Worm (Caenorhabditis elegans) whole organism, L1 larva: Measurements from ENCODE around the gene unc-39.
A peak's percentile ranks its signal among the peaks of the same experiment; 100 is the strongest.

ENCODE experiments used
- C04F5.9 ChIP-seq: sonication (generic microtip); optimal IDR thresholded peaks from 2 replicates; lab custom pipeline; 2016; ENCODE audit warnings: missing genetic modification characterization, missing compliant biosample characterization
- C16A3.4 ChIP-seq: fragments of 150-350 bp; optimal IDR thresholded peaks from 2 replicates; lab custom pipeline; 2014; ENCODE audit warnings: missing biosample characterization, missing genetic modification characterization
- C34B4.2 ChIP-seq: sonication (generic microtip); optimal IDR thresholded peaks from 2 replicates; lab custom pipeline; 2017; ENCODE audit warnings: mild to moderate bottlenecking, missing genetic modification characterization, missing compliant biosample characterization
- F16B12.6 ChIP-seq: fragments of 150-350 bp; optimal IDR thresholded peaks from 2 replicates; lab custom pipeline; 2014; ENCODE audit warnings: missing biosample characterization, missing genetic modification characterization
- alr-1 ChIP-seq: fragments of 200-800 bp; sonication (Bioruptor generic); optimal IDR thresholded peaks from 2 replicates; lab custom pipeline; 2018; ENCODE audit warnings: borderline replicate concordance, mild to moderate bottlenecking, missing genetic modification characterization, missing compliant biosample characterization
- aly-2 ChIP-seq: fragments of 150-350 bp; optimal IDR thresholded peaks from 2 replicates; lab custom pipeline; 2014; ENCODE audit warnings: missing biosample characterization, missing genetic modification characterization
- ama-1 ChIP-seq: fragments of 150-350 bp; optimal IDR thresholded peaks from 2 replicates; lab custom pipeline; 2014
- blmp-1 ChIP-seq: fragments of 150-350 bp; optimal IDR thresholded peaks from 2 replicates; lab custom pipeline; 2014; ENCODE audit warnings: missing biosample characterization, missing genetic modification characterization
- ceh-88 ChIP-seq: fragments of 200-800 bp; sonication (Bioruptor generic); IDR thresholded peaks from 2 replicates; pipeline ENCODE4 v1.3.6; 2022; ENCODE audit warnings: missing genetic modification characterization, missing compliant biosample characterization
- ceh-90 ChIP-seq: sonication (generic microtip); optimal IDR thresholded peaks from 2 replicates; lab custom pipeline; 2016; ENCODE audit warnings: missing genetic modification characterization, missing compliant biosample characterization
- ces-1 ChIP-seq: fragments of 150-350 bp; optimal IDR thresholded peaks from 2 replicates; lab custom pipeline; 2014; ENCODE audit warnings: missing biosample characterization, missing genetic modification reagents, missing genetic modification characterization
- dpl-1 ChIP-seq, 3 experiments: fragments of 150-350 bp in 2 of 3; sonication (generic microtip) in 1 of 3; optimal IDR thresholded peaks; 2 replicates each; lab custom pipeline; 2014 to 2017; ENCODE audit warnings: missing biosample characterization in 3 of 3, missing genetic modification characterization in 3 of 3, missing genetic modification reagents in 3 of 3
- dsc-1 ChIP-seq: sonication (generic microtip); optimal IDR thresholded peaks from 2 replicates; lab custom pipeline; 2016; ENCODE audit warnings: mild to moderate bottlenecking, missing genetic modification characterization, missing compliant biosample characterization
- efl-1 ChIP-seq, 4 experiments: fragments of 150-350 bp; optimal IDR thresholded peaks in 3 of 4; peaks in 1 of 4; 1 replicate in 1 of 4; 2 replicates in 3 of 4; lab custom pipeline; 2014; ENCODE audit warnings: missing biosample characterization in 2 of 4, missing genetic modification characterization in 2 of 4, missing genetic modification reagents in 2 of 4
- efl-3 ChIP-seq: fragments of 200-800 bp; sonication (Bioruptor generic); optimal IDR thresholded peaks from 2 replicates; lab custom pipeline; 2018; ENCODE audit warnings: mild to moderate bottlenecking, missing genetic modification characterization, missing compliant biosample characterization
- egl-13 ChIP-seq: sonication (generic microtip); optimal IDR thresholded peaks from 2 replicates; lab custom pipeline; 2016; ENCODE audit warnings: missing genotype, missing genetic modification reagents, missing genetic modification characterization, missing compliant biosample characterization
- egl-27 ChIP-seq, 2 experiments: fragments of 150-350 bp in 1 of 2; sonication (generic microtip); optimal IDR thresholded peaks; 3 replicates each; lab custom pipeline; 2017 to 2018; ENCODE audit warnings: missing biosample characterization in 2 of 2, missing genetic modification characterization in 2 of 2, missing genetic modification reagents in 2 of 2
- elt-2 ChIP-seq: sonication (generic microtip); optimal IDR thresholded peaks from 2 replicates; lab custom pipeline; 2016; ENCODE audit warnings: missing genetic modification characterization, mild to moderate bottlenecking, inconsistent platforms, missing compliant biosample characterization, missing genetic modification reagents
- elt-3 ChIP-seq, 6 experiments: fragments of 150-350 bp in 1 of 6; sonication (generic microtip); optimal IDR thresholded peaks; 2 replicates each; lab custom pipeline; 2017 to 2018; ENCODE audit warnings: missing biosample characterization in 6 of 6, missing genetic modification characterization in 6 of 6, inconsistent platforms in 1 of 6
- ets-5 ChIP-seq: fragments of 200-800 bp; sonication (Bioruptor generic); IDR thresholded peaks from 2 replicates; pipeline ENCODE4 v1.3.6; 2022; ENCODE audit warnings: missing genetic modification characterization, missing compliant biosample characterization
- grh-1 ChIP-seq: fragments of 200-800 bp; sonication (Bioruptor generic); IDR thresholded peaks from 2 replicates; pipeline ENCODE4 v1.3.6; 2022; ENCODE audit warnings: missing genetic modification reagents, missing genetic modification characterization, missing compliant biosample characterization
- hlh-17 ChIP-seq: fragments of 200-800 bp; sonication (Bioruptor generic); optimal IDR thresholded peaks from 2 replicates; lab custom pipeline; 2018; ENCODE audit warnings: missing genetic modification characterization, mild to moderate bottlenecking, missing compliant biosample characterization, moderate library complexity, borderline replicate concordance
- hlh-4 ChIP-seq: sonication (generic microtip); optimal IDR thresholded peaks from 2 replicates; lab custom pipeline; 2016; ENCODE audit warnings: mild to moderate bottlenecking, missing genetic modification characterization, missing compliant biosample characterization
- hpl-2 ChIP-seq: fragments of 150-350 bp; optimal IDR thresholded peaks from 2 replicates; lab custom pipeline; 2014; ENCODE audit warnings: missing biosample characterization, missing genetic modification reagents, missing genetic modification characterization
- jun-1 ChIP-seq: fragments of 150-350 bp; optimal IDR thresholded peaks from 2 replicates; lab custom pipeline; 2014; ENCODE audit warnings: missing biosample characterization, missing genetic modification reagents, missing genetic modification characterization
- lin-35 ChIP-seq, 2 experiments: fragments of 150-350 bp; optimal IDR thresholded peaks; 2 replicates each; lab custom pipeline; 2014; ENCODE audit warnings: missing biosample characterization in 2 of 2, missing genetic modification characterization in 2 of 2, missing genetic modification reagents in 2 of 2
- lin-39 ChIP-seq: fragments of 150-350 bp; optimal IDR thresholded peaks from 2 replicates; lab custom pipeline; 2014; ENCODE audit warnings: missing biosample characterization, missing genetic modification reagents, missing genetic modification characterization
- mdl-1 ChIP-seq, 2 experiments: fragments of 150-350 bp; optimal IDR thresholded peaks; 2 replicates each; lab custom pipeline; 2014 to 2017; ENCODE audit warnings: missing biosample characterization in 2 of 2, missing genetic modification characterization in 2 of 2, inconsistent platforms in 1 of 2
- mef-2 ChIP-seq: fragments of 150-350 bp; optimal IDR thresholded peaks from 2 replicates; lab custom pipeline; 2014; ENCODE audit warnings: missing biosample characterization, missing genetic modification characterization
- nhr-11 ChIP-seq: fragments of 150-350 bp; optimal IDR thresholded peaks from 2 replicates; lab custom pipeline; 2014; ENCODE audit warnings: missing biosample characterization, missing genetic modification characterization
- nhr-237 ChIP-seq: fragments of 150-350 bp; optimal IDR thresholded peaks from 2 replicates; lab custom pipeline; 2014; ENCODE audit warnings: missing biosample characterization, missing genetic modification characterization
- nhr-47 ChIP-seq: sonication (generic microtip); optimal IDR thresholded peaks from 2 replicates; lab custom pipeline; 2016; ENCODE audit warnings: mild to moderate bottlenecking, missing genetic modification characterization, moderate library complexity, missing compliant biosample characterization
- nhr-71 ChIP-seq: sonication (generic microtip); optimal IDR thresholded peaks from 2 replicates; lab custom pipeline; 2016; ENCODE audit warnings: mild to moderate bottlenecking, missing genetic modification characterization, moderate library complexity, missing compliant biosample characterization
- nhr-90 ChIP-seq: sonication (generic microtip); optimal IDR thresholded peaks from 2 replicates; lab custom pipeline; 2016; ENCODE audit warnings: mild to moderate bottlenecking, missing genetic modification characterization, missing compliant biosample characterization; ENCODE audit not compliant: poor library complexity
- pag-3 ChIP-seq: sonication (generic microtip); optimal IDR thresholded peaks from 2 replicates; lab custom pipeline; 2017; ENCODE audit warnings: missing genetic modification characterization, mild to moderate bottlenecking, missing compliant biosample characterization, antibody characterized with exemption, borderline replicate concordance; ENCODE audit not compliant: insufficient read depth
- pax-3 ChIP-seq: fragments of 200-800 bp; sonication (Bioruptor generic); optimal IDR thresholded peaks from 2 replicates; lab custom pipeline; 2018; ENCODE audit warnings: mild to moderate bottlenecking, missing genetic modification characterization, moderate library complexity, missing compliant biosample characterization
- pqm-1 ChIP-seq: sonication (generic microtip); optimal IDR thresholded peaks from 3 replicates; lab custom pipeline; 2017; ENCODE audit warnings: missing biosample characterization, missing genetic modification characterization
- rnt-1 ChIP-seq: sonication (generic microtip); optimal IDR thresholded peaks from 2 replicates; lab custom pipeline; 2016; ENCODE audit warnings: mild to moderate bottlenecking, missing genetic modification characterization, moderate library complexity, missing compliant biosample characterization
- snu-23 ChIP-seq: sonication (generic microtip); optimal IDR thresholded peaks from 2 replicates; lab custom pipeline; 2016; ENCODE audit warnings: missing genetic modification characterization, missing compliant biosample characterization
- sptf-1 ChIP-seq: fragments of 150-350 bp; optimal IDR thresholded peaks from 2 replicates; lab custom pipeline; 2014; ENCODE audit warnings: missing biosample characterization, missing genetic modification characterization
- sup-37 ChIP-seq: fragments of 200-800 bp; sonication (Bioruptor generic); optimal IDR thresholded peaks from 2 replicates; lab custom pipeline; 2018; ENCODE audit warnings: mild to moderate bottlenecking, missing genetic modification characterization, missing compliant biosample characterization
- unc-130 ChIP-seq: fragments of 150-350 bp; optimal IDR thresholded peaks from 2 replicates; lab custom pipeline; 2017; ENCODE audit warnings: missing biosample characterization, missing genetic modification characterization, inconsistent platforms
- unc-30 ChIP-seq: sonication (generic microtip); optimal IDR thresholded peaks from 2 replicates; lab custom pipeline; 2017; ENCODE audit warnings: missing biosample characterization, missing genetic modification characterization
- unc-62 ChIP-seq: fragments of 150-350 bp; optimal IDR thresholded peaks from 2 replicates; lab custom pipeline; 2014; ENCODE audit warnings: missing biosample characterization, missing genetic modification reagents, missing genetic modification characterization
- unc-86 ChIP-seq: sonication (generic microtip); optimal IDR thresholded peaks from 2 replicates; lab custom pipeline; 2016; ENCODE audit warnings: missing genetic modification characterization, missing compliant biosample characterization
- unc-98 ChIP-seq: fragments of 200-800 bp; sonication (Bioruptor generic); IDR thresholded peaks from 2 replicates; pipeline ENCODE4 v1.3.6; 2022; ENCODE audit warnings: missing genetic modification characterization, missing compliant biosample characterization
- xbp-1 ChIP-seq: sonication (generic microtip); optimal IDR thresholded peaks from 2 replicates; lab custom pipeline; 2016; ENCODE audit warnings: missing genetic modification characterization, missing compliant biosample characterization
- zip-4 ChIP-seq: fragments of 200-800 bp; sonication (Bioruptor generic); optimal IDR thresholded peaks from 2 replicates; lab custom pipeline; 2018; ENCODE audit warnings: mild to moderate bottlenecking, missing genetic modification characterization, moderate library complexity, missing compliant biosample characterization
- ztf-11 ChIP-seq, 2 experiments: sonication (generic microtip); optimal IDR thresholded peaks; 2 replicates each; lab custom pipeline; 2016 to 2017; ENCODE audit warnings: missing genetic modification characterization in 2 of 2, missing biosample characterization in 1 of 2, missing compliant biosample characterization in 1 of 2
- ztf-4 ChIP-seq: fragments of 150-350 bp; optimal IDR thresholded peaks from 2 replicates; lab custom pipeline; 2014; ENCODE audit warnings: missing biosample characterization, missing genetic modification characterization

The unc-39 gene

DNA sequence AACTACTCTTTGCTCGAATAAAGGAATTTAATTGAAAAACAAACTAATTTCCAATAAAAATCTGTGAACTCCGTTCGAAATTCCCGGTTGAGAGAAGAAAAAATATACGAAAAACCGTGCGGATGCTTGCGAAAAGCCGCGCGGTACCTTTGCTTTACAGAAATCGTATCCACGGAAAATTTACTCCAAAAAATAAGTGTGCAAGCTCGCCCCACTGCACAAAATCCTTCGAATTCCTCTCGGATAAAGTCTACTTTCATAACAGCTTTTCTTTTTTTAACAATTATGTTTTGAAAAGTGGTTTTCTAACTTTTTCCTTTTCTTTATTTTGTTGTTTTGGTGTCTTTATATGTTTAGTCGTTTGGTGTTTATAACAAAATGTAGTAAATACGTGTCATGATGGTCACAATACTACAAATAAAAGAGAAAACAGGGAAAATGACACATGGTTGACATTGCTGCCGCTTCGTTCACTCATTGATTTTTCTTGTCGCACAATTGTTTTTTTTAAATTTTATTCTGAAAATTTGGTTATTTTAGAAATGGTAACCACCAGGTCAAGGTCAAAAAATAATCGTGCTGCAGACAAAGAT is 25.5 kb upstream of the unc-39 start, which contains the start of gene cept-2 (continued):
- TF ChIP-seq nhr-90 (tag; lab: Kevin White, UChicago) (peak; percentile 91), unc-130 (tag; lab: Kevin White, UChicago) (peak; percentile 66), F16B12.6 (tag; lab: Kevin White, UChicago) (peak; percentile 56), hlh-17 (no peak), pqm-1 (tag; lab: Kevin White, UChicago) (no peak), lin-35 (GFP tag; optimal IDR thresholded peaks at IDR 0.05; lab: Kevin White, UChicago) (peak; percentile 87 to 88), C16A3.4 (tag; lab: Kevin White, UChicago) (peak; percentile 98), efl-1 (optimal IDR thresholded peaks at IDR 0.05; lab: Kevin White, UChicago) (peak; percentile 91 to 93), efl-1 (GFP tag; optimal IDR thresholded peaks at IDR 0.05 in 1 of 2; lab: Kevin White, UChicago) (peak; percentile 85 to 98), ztf-4 (peak; percentile 85), aly-2 (tag; lab: Kevin White, UChicago) (peak; percentile 78), unc-98 (GFP tag; lab: Robert Waterston, UW) (peak; percentile 44; the same call in 1 of the 2 replicates), zip-4 (GFP tag; lab: Kevin White, UChicago) (peak; percentile 66), rnt-1 (tag; lab: Kevin White, UChicago) (peak; percentile 98), xbp-1 (peak; percentile 93), ceh-90 (tag; lab: Kevin White, UChicago) (peak; percentile 67), unc-86 (peak; percentile 92), pax-3 (tag; lab: Kevin White, UChicago) (peak; percentile 99), snu-23 (GFP tag; lab: Kevin White, UChicago) (peak; percentile 97), unc-30 (tag; lab: Kevin White, UChicago) (no peak), pag-3 (tag; lab: Kevin White, UChicago) (peak; percentile 82), mef-2 (tag; lab: Kevin White, UChicago) (peak; percentile 37), jun-1 (tag; lab: Kevin White, UChicago) (peak; percentile 84), sptf-1 (tag; lab: Kevin White, UChicago) (no peak), nhr-71 (tag; lab: Kevin White, UChicago) (peak; percentile 97), ces-1 (GFP tag; lab: Kevin White, UChicago) (no peak), C34B4.2 (no peak), nhr-237 (peak; percentile 60), lin-39 (tag; lab: Kevin White, UChicago) (peak; percentile 70), egl-13 (peak; percentile 91), dsc-1 (tag; lab: Kevin White, UChicago) (peak; percentile 94), dpl-1 (GFP tag; optimal IDR thresholded peaks at IDR 0.05; lab: Kevin White, UChicago) (peak; percentile 86 to 89 (median 87)), grh-1 (GFP tag; lab: Robert Waterston, UW) (peak; percentile 83), ama-1 (peak; percentile 52), mdl-1 (tag; optimal IDR thresholded peaks at IDR 0.05; lab: Kevin White, UChicago) (peak in 1 of 2 experiments; percentile 82), alr-1 (tag; lab: Kevin White, UChicago) (no peak), ets-5 (GFP tag; lab: Robert Waterston, UW) (no peak), nhr-47 (peak; percentile 96), elt-3 (tag; optimal IDR thresholded peaks at IDR 0.05; lab: Kevin White, UChicago) (peak in 3 of 6 experiments; percentile 37 to 93 (median 76)), efl-3 (GFP tag; lab: Kevin White, UChicago) (peak; percentile 31), nhr-11 (tag; lab: Kevin White, UChicago) (peak; percentile 75), blmp-1 (tag; lab: Kevin White, UChicago) (peak; percentile 91), C04F5.9 (tag; lab: Kevin White, UChicago) (peak; percentile 80), elt-2 (tag; lab: Kevin White, UChicago) (peak; percentile 46), ceh-88 (peak; percentile 84), egl-27 (tag; optimal IDR thresholded peaks at IDR 0.05; lab: Kevin White, UChicago) (peak in 1 of 2 experiments; percentile 56), sup-37 (GFP tag; lab: Kevin White, UChicago) (peak; percentile 33), hlh-4 (tag; lab: Kevin White, UChicago) (no peak), hpl-2 (peak; percentile 68), unc-62 (no peak), ztf-11 (tag; optimal IDR thresholded peaks at IDR 0.05; lab: Kevin White, UChicago) (peak in 1 of 2 experiments; percentile 91)
